Worm (Caenorhabditis elegans) whole organism, dauer: ENCODE measurements around the gene prx-1.

Experiments used
- unc-62 ChIP-seq: sonication (generic microtip); optimal IDR thresholded peaks from 2 replicates; lab custom pipeline; 2017; ENCODE audit warnings: missing biosample characterization, missing genetic modification reagents, missing genetic modification characterization

Gene prx-1

ce11 chrX:14324289-14324688 is 10.6 kb downstream of the prx-1 start:
- no peak for TF ChIP-seq unc-62 (GFP tag; lab: Kevin White, UChicago)

- TF ChIP-seq unc-62 (GFP tag; lab: Kevin White, UChicago), result no peak
Measured at ce11 chrX:14326578-14326977, 12.9 kb downstream of the prx-1 start.

- no peak for TF ChIP-seq unc-62 (GFP tag; lab: Kevin White, UChicago)
Measured at ce11 chrX:14327398-14327797, 13.7 kb downstream of the prx-1 start, which contains the start of gene C11H1.7. C11H1.7 (plus strand) TSS chrX:14327409.

- no peak for TF ChIP-seq unc-62 (GFP tag; lab: Kevin White, UChicago)
Measured at ce11 chrX:14329348-14329747, 15.6 kb downstream of the prx-1 start.

- no peak for TF ChIP-seq unc-62 (GFP tag; lab: Kevin White, UChicago)
Measured at ce11 chrX:14334151-14334550, 20.4 kb downstream of the prx-1 start.

ce11 chrX:14335220-14335619 is 21.5 kb downstream of the prx-1 start, which contains the start of gene K04G11.1:
K04G11.1 (plus strand) TSS chrX:14335520.
- TF ChIP-seq unc-62 (GFP tag; lab: Kevin White, UChicago), result no peak

ce11 chrX:14335621-14336020 is 21.9 kb downstream of the prx-1 start:
- TF ChIP-seq unc-62 (GFP tag; lab: Kevin White, UChicago), result no peak

ce11 chrX:14338896-14339295 is 25.2 kb downstream of the prx-1 start:
- no peak for TF ChIP-seq unc-62 (GFP tag; lab: Kevin White, UChicago)

- no peak for TF ChIP-seq unc-62 (GFP tag; lab: Kevin White, UChicago)
Measured at ce11 chrX:14339723-14340122, 26.0 kb downstream of the prx-1 start.

ce11 chrX:14340381-14340780 is 26.7 kb downstream of the prx-1 start, which contains the start of gene sel-7:
sel-7 (minus strand) TSS chrX:14340481.
- TF ChIP-seq unc-62 (GFP tag; lab: Kevin White, UChicago), result no peak

- no peak for TF ChIP-seq unc-62 (GFP tag; lab: Kevin White, UChicago)
Measured at ce11 chrX:14347573-14347972, 33.8 kb downstream of the prx-1 start, which contains the start of gene K04G11.3. K04G11.3 (minus strand) TSS chrX:14347673.

ce11 chrX:14349690-14350168 is 36.0 kb downstream of the prx-1 start, which contains the start of gene wdr-5.2:
wdr-5.2 (plus strand) TSS chrX:14350118.
- no peak for TF ChIP-seq unc-62 (GFP tag; lab: Kevin White, UChicago)

ce11 chrX:14355034-14355433 is 41.3 kb downstream of the prx-1 start:
- no peak for TF ChIP-seq unc-62 (GFP tag; lab: Kevin White, UChicago)

- TF ChIP-seq unc-62 (GFP tag; lab: Kevin White, UChicago), result no peak
Measured at ce11 chrX:14356683-14357287, 43.1 kb downstream of the prx-1 start.

ce11 chrX:14359571-14359970 is 45.8 kb downstream of the prx-1 start:
- no peak for TF ChIP-seq unc-62 (GFP tag; lab: Kevin White, UChicago)

- TF ChIP-seq unc-62 (GFP tag; lab: Kevin White, UChicago), result no peak
Measured at ce11 chrX:14366081-14366480, 52.4 kb downstream of the prx-1 start.

- TF ChIP-seq unc-62 (GFP tag; lab: Kevin White, UChicago), result no peak
Measured at ce11 chrX:14370314-14370713, 56.6 kb downstream of the prx-1 start, which contains the start of gene irk-3. irk-3 (minus strand) TSS chrX:14370414.
